Worm (Caenorhabditis elegans): ENCODE data around the gene W03B1.9.

W03B1.9 gene

DNA sequence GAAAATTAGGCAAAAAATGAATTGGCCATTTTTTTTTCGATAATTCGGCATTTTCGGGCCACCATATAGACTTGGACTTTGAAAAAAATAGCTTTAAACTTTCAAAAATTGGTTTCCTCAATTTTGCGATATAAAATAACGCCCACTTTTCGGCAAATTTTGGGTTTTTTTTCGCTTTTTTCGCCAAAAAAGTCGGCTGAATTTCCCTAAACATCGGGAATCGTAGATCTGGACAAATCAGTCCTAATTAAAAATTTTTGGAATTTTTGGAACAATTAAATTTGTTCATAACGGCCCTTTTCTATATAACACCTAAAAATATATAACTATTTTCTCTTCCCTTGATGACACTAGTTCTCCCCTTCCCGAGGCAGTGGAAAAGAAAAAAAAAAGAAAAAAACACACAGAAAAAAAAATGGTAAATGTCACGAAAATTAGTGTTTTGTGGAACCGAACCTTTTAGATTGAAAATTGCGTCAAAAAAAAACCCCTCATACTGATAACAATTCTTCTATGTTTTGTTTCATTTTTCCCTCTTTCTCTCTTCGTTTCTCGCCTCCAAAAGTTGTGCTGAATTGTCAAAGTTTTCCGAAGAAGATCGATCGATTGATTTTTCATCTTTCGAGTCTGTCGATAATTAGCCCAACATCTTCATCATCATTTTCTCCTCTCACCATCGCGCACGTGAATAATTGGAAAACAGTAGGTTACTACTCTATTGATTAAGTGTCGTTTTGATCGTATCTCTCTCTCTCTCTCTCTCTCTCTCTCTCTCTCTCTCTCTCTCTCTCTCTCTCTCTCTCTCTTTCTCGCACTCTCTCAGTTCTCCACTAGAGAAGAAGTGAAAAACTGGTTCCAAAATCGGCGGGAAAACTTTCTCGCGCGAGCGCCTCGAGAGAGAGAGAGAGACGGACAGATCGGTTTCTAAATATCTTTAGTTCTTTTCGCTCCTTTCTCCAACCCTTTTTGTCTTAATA is 43.9 kb upstream of the W03B1.9 start, which contains the start of gene Y24D9A.6:
TSS of gene Y24D9A.6 (minus strand) at position 51 of the 977 bp plus-strand sequence.
- no peak for TF ChIP-seq Y55F3AM.14 (GFP tag; optimal IDR thresholded peaks at IDR 0.05)
- peak; percentile 80 for TF ChIP-seq crh-2 (tag; optimal IDR thresholded peaks at IDR 0.05)
- peak; percentile 70 for TF ChIP-seq nhr-129 (tag; optimal IDR thresholded peaks at IDR 0.05)
- peak; percentile 45 to 86 for TF ChIP-seq mdl-1 (tag; optimal IDR thresholded peaks at IDR 0.05)
- TF ChIP-seq elt-3 (tag; optimal IDR thresholded peaks at IDR 0.05) = no peak
- TF ChIP-seq sma-3 (GFP tag; optimal IDR thresholded peaks at IDR 0.05) = peak; percentile 86
- TF ChIP-seq ceh-82 (tag; optimal IDR thresholded peaks at IDR 0.05) = no peak
- no peak for TF ChIP-seq dmd-4 (tag; optimal IDR thresholded peaks at IDR 0.05)
- no peak for TF ChIP-seq nhr-77 (tag; optimal IDR thresholded peaks at IDR 0.05)
- TF ChIP-seq lin-11 (tag; optimal IDR thresholded peaks at IDR 0.05) = no peak
- no peak for TF ChIP-seq nhr-10 (tag; optimal IDR thresholded peaks at IDR 0.05)
- peak; percentile 62 for TF ChIP-seq F13H6.1 (tag; optimal IDR thresholded peaks at IDR 0.05)
- TF ChIP-seq sma-9 (GFP tag; optimal IDR thresholded peaks at IDR 0.05) = peak; percentile 83
- TF ChIP-seq sma-9 (tag; optimal IDR thresholded peaks at IDR 0.05) = no peak
- TF ChIP-seq nhr-12 (tag; optimal IDR thresholded peaks at IDR 0.05) = no peak
- no peak for TF ChIP-seq nhr-11 (tag; optimal IDR thresholded peaks at IDR 0.05)
- peak; percentile 69 for TF ChIP-seq ztf-4 (tag; optimal IDR thresholded peaks at IDR 0.05)
- TF ChIP-seq gmeb-1 (tag; optimal IDR thresholded peaks at IDR 0.05) = peak; percentile 82
- no peak for TF ChIP-seq ztf-11 (tag; optimal IDR thresholded peaks at IDR 0.05)
- TF ChIP-seq elt-1 (tag; optimal IDR thresholded peaks at IDR 0.05) = peak; percentile 63
- TF ChIP-seq lin-13 (GFP tag; optimal IDR thresholded peaks at IDR 0.05) = peak; percentile 55
- TF ChIP-seq egl-27 (tag; optimal IDR thresholded peaks at IDR 0.05) = peak; percentile 93
- no peak for TF ChIP-seq aly-2 (tag; optimal IDR thresholded peaks at IDR 0.05)
- peak; percentile 96 for TF ChIP-seq nhr-25 (tag; optimal IDR thresholded peaks at IDR 0.05)
- no peak for TF ChIP-seq mbf-1 (tag; optimal IDR thresholded peaks at IDR 0.05)
- TF ChIP-seq fos-1 (tag; optimal IDR thresholded peaks at IDR 0.05) = peak; percentile 67
- TF ChIP-seq peb-1 (tag; optimal IDR thresholded peaks at IDR 0.05) = no peak
- peak; percentile 18 for TF ChIP-seq unc-55 (GFP tag; optimal IDR thresholded peaks at IDR 0.05)
- peak; percentile 100 for TF ChIP-seq ceh-16 (tag; optimal IDR thresholded peaks at IDR 0.05)
- peak; percentile 7 to 75 for TF ChIP-seq lsy-2 (tag; optimal IDR thresholded peaks at IDR 0.05)
- TF ChIP-seq C34F6.9 (tag; optimal IDR thresholded peaks at IDR 0.05) = peak; percentile 44
- TF ChIP-seq nhr-21 (tag; optimal IDR thresholded peaks at IDR 0.05) = peak; percentile 93
- TF ChIP-seq ztf-1 (GFP tag; conservative IDR thresholded peaks at IDR 0.05) = no peak
- peak; percentile 96 for TF ChIP-seq blmp-1 (tag; optimal IDR thresholded peaks at IDR 0.05; ENCODE audit: insufficient read depth)
- TF ChIP-seq nhr-6 (tag; optimal IDR thresholded peaks at IDR 0.05) = peak; percentile 84
- no peak for TF ChIP-seq unc-62 (GFP tag; optimal IDR thresholded peaks at IDR 0.05)
- no peak for TF ChIP-seq mab-5 (tag; optimal IDR thresholded peaks at IDR 0.05)
- peak; percentile 90 for TF ChIP-seq sem-4 (tag; optimal IDR thresholded peaks at IDR 0.05)
- TF ChIP-seq R02D3.7 (tag; optimal IDR thresholded peaks at IDR 0.05) = no peak

DNA sequence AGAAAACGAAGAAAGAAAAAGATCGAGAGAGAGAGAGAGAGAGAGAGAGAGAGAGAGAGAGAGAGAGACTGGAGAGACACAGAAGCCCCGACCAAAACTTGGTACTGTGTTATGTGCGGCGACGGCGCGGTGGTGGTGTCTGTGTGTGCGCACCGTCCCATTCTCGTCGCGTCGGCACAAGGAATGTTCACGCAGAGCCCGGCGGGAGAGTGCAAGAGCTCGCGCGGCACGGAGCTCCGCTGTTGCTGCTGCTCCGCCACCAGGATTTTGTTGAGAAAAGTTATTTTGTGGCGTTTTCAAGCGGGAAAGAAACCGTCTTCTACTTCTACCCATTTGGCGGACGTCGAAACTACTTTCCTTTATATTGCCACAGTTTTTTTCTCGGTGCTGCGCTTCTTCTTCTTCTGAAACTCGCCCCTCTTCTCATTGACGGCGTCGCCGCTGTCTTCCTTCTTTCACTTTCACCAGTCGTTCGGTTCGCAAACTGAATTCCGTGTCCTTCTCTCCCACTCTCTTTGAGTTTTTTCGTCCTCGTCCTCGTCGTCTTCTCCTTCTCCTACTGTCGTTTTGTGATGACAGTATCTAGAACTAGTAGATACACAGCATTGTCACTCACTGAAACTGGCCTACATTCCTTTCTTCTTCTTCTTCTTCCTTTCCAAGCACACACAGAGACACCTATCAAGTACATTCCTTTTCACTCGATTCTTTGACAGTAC is 42.8 kb upstream of the W03B1.9 start:
- no peak for TF ChIP-seq mbf-1 (tag; optimal IDR thresholded peaks at IDR 0.05)
- TF ChIP-seq zag-1 (tag; optimal IDR thresholded peaks at IDR 0.05) = no peak
- TF ChIP-seq gmeb-1 (tag; optimal IDR thresholded peaks at IDR 0.05) = no peak
- no peak for TF ChIP-seq crh-2 (tag; optimal IDR thresholded peaks at IDR 0.05)
- TF ChIP-seq ceh-82 (tag; optimal IDR thresholded peaks at IDR 0.05) = no peak
- TF ChIP-seq unc-55 (GFP tag; optimal IDR thresholded peaks at IDR 0.05) = no peak
- TF ChIP-seq blmp-1 (tag; optimal IDR thresholded peaks at IDR 0.05; ENCODE audit: insufficient read depth) = peak; percentile 94
- no peak for TF ChIP-seq peb-1 (tag; optimal IDR thresholded peaks at IDR 0.05)
- no peak for TF ChIP-seq elt-3 (tag; optimal IDR thresholded peaks at IDR 0.05)
- TF ChIP-seq ZK546.5 (tag; optimal IDR thresholded peaks at IDR 0.05) = no peak
- TF ChIP-seq unc-39 (tag; optimal IDR thresholded peaks at IDR 0.05) = no peak
- TF ChIP-seq nhr-23 (tag; optimal IDR thresholded peaks at IDR 0.05) = no peak
- TF ChIP-seq F13H6.1 (tag; optimal IDR thresholded peaks at IDR 0.05) = peak; percentile 53
- no peak for TF ChIP-seq lin-13 (GFP tag; optimal IDR thresholded peaks at IDR 0.05)
- no peak for TF ChIP-seq lin-11 (tag; optimal IDR thresholded peaks at IDR 0.05)
- TF ChIP-seq C34F6.9 (tag; optimal IDR thresholded peaks at IDR 0.05) = no peak
- TF ChIP-seq nhr-25 (tag; optimal IDR thresholded peaks at IDR 0.05) = peak; percentile 47

Data from whole organism, L2 larva.